Fruit fly (Drosophila melanogaster) whole organism, pupa: ENCODE data around the gene RanGAP.

ENCODE experiments used
- CG10348 ChIP-seq: fragments of 200-800 bp; sonication (Bioruptor generic); IDR thresholded peaks from 2 replicates; pipeline ENCODE4 v1.3.6; 2022; ENCODE audit warnings: missing biosample characterization, missing genetic modification characterization
- CG12605 ChIP-seq: fragments of 200-800 bp; sonication (Bioruptor generic); IDR thresholded peaks from 2 replicates; pipeline ENCODE4 v1.3.6; 2022; ENCODE audit warnings: missing biosample characterization, missing genetic modification characterization
- CG13204 ChIP-seq: fragments of 200-800 bp; sonication (Bioruptor generic); optimal IDR thresholded peaks from 2 replicates; lab custom pipeline; 2018; ENCODE audit warnings: missing biosample characterization, mild to moderate bottlenecking, missing genetic modification characterization, moderate library complexity
- CG14655 ChIP-seq: fragments of 200-800 bp; sonication (Bioruptor generic); optimal IDR thresholded peaks from 3 replicates; lab custom pipeline; 2017; ENCODE audit warnings: mild to moderate bottlenecking, missing biosample characterization, missing genetic modification reagents, missing genetic modification characterization
- CG15710 ChIP-seq: fragments of 200-800 bp; sonication (Bioruptor generic); optimal IDR thresholded peaks from 2 replicates; lab custom pipeline; 2018; ENCODE audit warnings: missing biosample characterization, mild to moderate bottlenecking, missing genetic modification characterization, moderate library complexity
- CG17806 ChIP-seq: fragments of 200-800 bp; sonication (Bioruptor generic); optimal IDR thresholded peaks from 2 replicates; lab custom pipeline; 2018; ENCODE audit warnings: missing biosample characterization, mild to moderate bottlenecking, missing genetic modification characterization, moderate library complexity
- CG32121 ChIP-seq: fragments of 200-800 bp; sonication (Bioruptor generic); IDR thresholded peaks from 2 replicates; pipeline ENCODE4 v1.3.6; 2022; ENCODE audit warnings: missing biosample characterization, missing genetic modification characterization
- CG34367 ChIP-seq: fragments of 200-800 bp; sonication (Bioruptor generic); optimal IDR thresholded peaks from 2 replicates; lab custom pipeline; 2018; ENCODE audit warnings: missing biosample characterization, mild to moderate bottlenecking, missing genetic modification characterization
- CG4496 ChIP-seq: fragments of 200-800 bp; sonication (Bioruptor generic); IDR thresholded peaks from 3 replicates; pipeline ENCODE4 v1.3.6; 2022; ENCODE audit warnings: missing biosample characterization, missing genetic modification characterization
- CG8159 ChIP-seq: fragments of 200-800 bp; sonication (Bioruptor generic); optimal IDR thresholded peaks from 3 replicates; lab custom pipeline; 2018; ENCODE audit warnings: missing biosample characterization, mild to moderate bottlenecking, missing genetic modification characterization, moderate library complexity
- CG8301 ChIP-seq: fragments of 200-800 bp; sonication (Bioruptor generic); optimal IDR thresholded peaks from 2 replicates; lab custom pipeline; 2018; ENCODE audit warnings: missing biosample characterization, mild to moderate bottlenecking, missing genetic modification characterization
- CG9948 ChIP-seq: fragments of 200-800 bp; sonication (Bioruptor generic); optimal IDR thresholded peaks from 2 replicates; lab custom pipeline; 2018; ENCODE audit warnings: missing biosample characterization, mild to moderate bottlenecking, missing genetic modification characterization, moderate library complexity
- D1 ChIP-seq: fragments of 200-800 bp; sonication (Bioruptor generic); optimal IDR thresholded peaks from 2 replicates; lab custom pipeline; 2018; ENCODE audit warnings: missing biosample characterization, mild to moderate bottlenecking, missing genetic modification characterization, moderate library complexity
- EcR ChIP-seq: fragments of 200-800 bp; sonication (Bioruptor generic); optimal IDR thresholded peaks from 3 replicates; lab custom pipeline; 2019; ENCODE audit warnings: missing biosample characterization, missing genetic modification characterization, mild to moderate bottlenecking, moderate library complexity, missing genetic modification reagents
- Ets98B ChIP-seq: fragments of 200-800 bp; sonication (Bioruptor generic); IDR thresholded peaks from 2 replicates; pipeline ENCODE4 v1.3.6; 2022; ENCODE audit warnings: missing biosample characterization, missing genetic modification characterization
- Pif1A ChIP-seq: fragments of 200-800 bp; sonication (Bioruptor generic); optimal IDR thresholded peaks from 3 replicates; lab custom pipeline; 2016; ENCODE audit warnings: missing biosample characterization, missing genetic modification characterization
- Pif1B ChIP-seq: fragments of 200-800 bp; sonication (Bioruptor generic); optimal IDR thresholded peaks from 3 replicates; lab custom pipeline; 2016; ENCODE audit warnings: missing biosample characterization, missing genetic modification characterization
- Snoo ChIP-seq: fragments of 200-800 bp; sonication (Bioruptor generic); optimal IDR thresholded peaks from 3 replicates; lab custom pipeline; 2017; ENCODE audit warnings: missing biosample characterization, mild to moderate bottlenecking, missing genetic modification characterization, inconsistent platforms
- fd96Ca ChIP-seq: fragments of 200-800 bp; sonication (Bioruptor generic); IDR thresholded peaks from 3 replicates; pipeline ENCODE4 v1.3.6; 2022; ENCODE audit warnings: missing biosample characterization, missing genetic modification characterization
- gl ChIP-seq: fragments of 200-800 bp; sonication (Bioruptor generic); optimal IDR thresholded peaks from 2 replicates; lab custom pipeline; 2018; ENCODE audit warnings: missing biosample characterization, mild to moderate bottlenecking, missing genetic modification characterization
- rn ChIP-seq: fragments of 200-800 bp; sonication (Bioruptor generic); IDR thresholded peaks from 2 replicates; pipeline ENCODE4 v1.3.6; 2022; ENCODE audit warnings: missing biosample characterization, missing genetic modification characterization

Gene RanGAP

dm6 chr2L:19413118-19413893, 28.5 kb upstream of the RanGAP start:
- no peak for TF ChIP-seq CG17806
- no peak for TF ChIP-seq CG8301 (tag; lab: Kevin White, UChicago)
- no peak for TF ChIP-seq CG10348 (GFP tag; lab: Robert Waterston, UW)
- no peak for TF ChIP-seq CG12605 (GFP tag; lab: Robert Waterston, UW)
- no peak for TF ChIP-seq rn (GFP tag; lab: Robert Waterston, UW)
- no peak for TF ChIP-seq D1 (tag; lab: Kevin White, UChicago)
- no peak for TF ChIP-seq EcR
- TF ChIP-seq CG4496, result no peak
- no peak for TF ChIP-seq CG8159
- TF ChIP-seq CG9948, result no peak
- no peak for TF ChIP-seq fd96Ca (GFP tag; lab: Robert Waterston, UW)
- no peak for TF ChIP-seq CG13204 (GFP tag; lab: Kevin White, UChicago)
- no peak for TF ChIP-seq gl (tag; lab: Kevin White, UChicago)
- no peak for TF ChIP-seq Pif1B (GFP tag; lab: Kevin White, UChicago)
- TF ChIP-seq CG34367 (tag; lab: Kevin White, UChicago), result no peak
- no peak for TF ChIP-seq Snoo
- no peak for TF ChIP-seq CG32121 (GFP tag; lab: Robert Waterston, UW)
- TF ChIP-seq CG15710 (tag; lab: Kevin White, UChicago), result no peak

dm6 chr2L:19414233-19414749, 27.5 kb upstream of the RanGAP start:
- TF ChIP-seq CG12605 (GFP tag; lab: Robert Waterston, UW) (0 out of 2 replicates have a peak, but pooled peaks have one; percentile 31), CG15710 (tag; lab: Kevin White, UChicago) (no peak), EcR (no peak), rn (GFP tag; lab: Robert Waterston, UW) (no peak), CG13204 (GFP tag; lab: Kevin White, UChicago) (peak; percentile 10), CG32121 (GFP tag; lab: Robert Waterston, UW) (peak; percentile 47; the same call in 1 of the 2 replicates), CG4496 (peak; percentile 15; the same call in 1 of the 3 replicates)

dm6 chr2L:19415133-19415532, 26.6 kb upstream of the RanGAP start:
- TF ChIP-seq fd96Ca (GFP tag; lab: Robert Waterston, UW) (no peak), Pif1B (GFP tag; lab: Kevin White, UChicago) (no peak)
- TF ChIP-seq, all 21 proteins: peak for 0

dm6 chr2L:19415859-19416258, 25.9 kb upstream of the RanGAP start:
- TF ChIP-seq CG8301 (tag; lab: Kevin White, UChicago), result no peak
- no peak for TF ChIP-seq CG34367 (tag; lab: Kevin White, UChicago)
- no peak for TF ChIP-seq CG12605 (GFP tag; lab: Robert Waterston, UW)
- TF ChIP-seq rn (GFP tag; lab: Robert Waterston, UW), result no peak
- TF ChIP-seq D1 (tag; lab: Kevin White, UChicago), result no peak
- no peak for TF ChIP-seq CG14655 (GFP tag; lab: Kevin White, UChicago)
- no peak for TF ChIP-seq CG8159
- no peak for TF ChIP-seq fd96Ca (GFP tag; lab: Robert Waterston, UW)
- no peak for TF ChIP-seq CG32121 (GFP tag; lab: Robert Waterston, UW)
- TF ChIP-seq CG10348 (GFP tag; lab: Robert Waterston, UW), result no peak
- no peak for TF ChIP-seq Pif1A (GFP tag; lab: Kevin White, UChicago)
- TF ChIP-seq EcR, result no peak
- TF ChIP-seq CG9948, result no peak
- no peak for TF ChIP-seq CG4496
- no peak for TF ChIP-seq gl (tag; lab: Kevin White, UChicago)
- TF ChIP-seq Snoo, result no peak
- TF ChIP-seq, all 21 proteins: peak for 0

- TF ChIP-seq EcR (no peak), gl (tag; lab: Kevin White, UChicago) (no peak), CG32121 (GFP tag; lab: Robert Waterston, UW) (peak; percentile 83), rn (GFP tag; lab: Robert Waterston, UW) (peak; percentile 48; the same call in 1 of the 2 replicates), CG15710 (tag; lab: Kevin White, UChicago) (no peak), Ets98B (GFP tag; lab: Robert Waterston, UW) (peak; percentile 84), Pif1B (GFP tag; lab: Kevin White, UChicago) (peak; percentile 49), Snoo (no peak), Pif1A (GFP tag; lab: Kevin White, UChicago) (peak; percentile 54), CG9948 (peak; percentile 12), CG17806 (peak; percentile 4), CG4496 (peak; percentile 91), CG8301 (tag; lab: Kevin White, UChicago) (peak; percentile 71), CG14655 (GFP tag; lab: Kevin White, UChicago) (peak; percentile 66), fd96Ca (GFP tag; lab: Robert Waterston, UW) (no peak), CG12605 (GFP tag; lab: Robert Waterston, UW) (peak; percentile 27; the same call in 1 of the 2 replicates), CG34367 (tag; lab: Kevin White, UChicago) (no peak), CG8159 (peak; percentile 2), CG10348 (GFP tag; lab: Robert Waterston, UW) (peak; percentile 62)
- TF ChIP-seq, all 21 proteins: peak for 13
Observed at dm6 chr2L:19416602-19417497, 24.9 kb upstream of the RanGAP start, which contains the start of gene Lectin-galC1. Lectin-galC1 (plus strand) TSS chr2L:19417447.
